Fruit fly (Drosophila melanogaster) whole organism, wandering third instar larva: ENCODE measurements around the gene alpha-Est9.

Experiments
- Myc ChIP-seq: fragments of >200 bp; optimal IDR thresholded peaks from 2 replicates; lab custom pipeline; 2017
- dmrt93B ChIP-seq: fragments of 200-800 bp; sonication (Bioruptor generic); optimal IDR thresholded peaks from 2 replicates; lab custom pipeline; 2018; ENCODE audit warnings: missing biosample characterization, mild to moderate bottlenecking, missing genetic modification characterization
- psq ChIP-seq: fragments of 200-800 bp; sonication (Bioruptor generic); optimal IDR thresholded peaks from 3 replicates; lab custom pipeline; 2017; ENCODE audit warnings: missing biosample characterization, mild to moderate bottlenecking, missing genetic modification characterization, moderate library complexity

DNA sequence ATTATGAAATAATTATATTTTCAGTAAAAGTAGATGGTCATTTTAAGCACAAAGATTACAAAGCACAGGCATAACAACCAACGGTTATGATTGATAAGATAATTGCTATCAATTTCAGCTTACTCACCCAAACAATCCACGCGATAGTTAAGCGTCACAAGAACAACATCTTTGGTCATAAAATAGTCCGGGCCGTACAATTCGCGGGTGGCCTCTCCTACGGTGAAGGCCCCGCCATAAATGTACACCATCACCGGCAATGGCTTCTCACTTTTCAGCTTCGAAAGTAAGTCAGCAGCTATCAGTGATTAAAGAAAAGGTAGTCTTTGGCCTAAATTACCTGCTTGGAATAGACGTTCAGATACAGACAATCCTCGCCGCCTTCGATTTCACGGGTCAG, 30.7 kb upstream of the alpha-Est9 start:
- TF ChIP-seq dmrt93B (GFP tag; lab: Kevin White, UChicago) (no peak), psq (no peak), Myc (lab: Kevin White, UChicago) (no peak)
